Worm (Caenorhabditis elegans): Measurements from ENCODE around the gene F14D7.6.

DNA sequence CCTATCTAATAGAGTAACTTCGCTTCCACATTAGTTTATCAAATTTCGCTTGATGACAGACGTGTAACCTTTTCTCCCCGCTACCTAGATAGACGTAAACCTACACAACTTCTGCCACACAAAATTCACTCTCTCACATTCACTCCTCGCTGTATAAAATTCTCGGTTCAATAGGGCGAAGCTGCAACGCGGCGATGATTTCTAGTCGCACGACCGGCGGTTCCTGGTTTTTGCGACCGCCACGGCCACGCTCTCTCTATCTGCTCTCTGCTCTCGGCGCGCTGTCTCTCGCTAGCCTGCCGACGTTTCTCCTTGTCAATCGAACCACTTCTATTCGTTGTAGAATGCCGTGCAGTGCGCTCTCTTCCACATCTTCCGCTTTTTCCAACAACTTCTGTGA lies 49.7 kb downstream of the F14D7.6 start:
- TF ChIP-seq ztf-11 (tag; optimal IDR thresholded peaks at IDR 0.05), result no peak
- TF ChIP-seq lin-15B (tag; optimal IDR thresholded peaks at IDR 0.05), result peak; percentile 96
- no peak for TF ChIP-seq egl-5 (tag; optimal IDR thresholded peaks at IDR 0.05)
- TF ChIP-seq nfya-1 (tag; optimal IDR thresholded peaks at IDR 0.05; ENCODE audit: insufficient read depth), result peak; percentile 87
- TF ChIP-seq nhr-237 (tag; optimal IDR thresholded peaks at IDR 0.05), result no peak
- no peak for TF ChIP-seq nhr-76 (tag; optimal IDR thresholded peaks at IDR 0.05)
- TF ChIP-seq ama-1 (optimal IDR thresholded peaks at IDR 0.05), result peak; percentile 50

Data from whole organism, L3 larva.